Fruit fly (Drosophila melanogaster): ENCODE measurements around the gene CG34174.

Gene CG34174

DNA sequence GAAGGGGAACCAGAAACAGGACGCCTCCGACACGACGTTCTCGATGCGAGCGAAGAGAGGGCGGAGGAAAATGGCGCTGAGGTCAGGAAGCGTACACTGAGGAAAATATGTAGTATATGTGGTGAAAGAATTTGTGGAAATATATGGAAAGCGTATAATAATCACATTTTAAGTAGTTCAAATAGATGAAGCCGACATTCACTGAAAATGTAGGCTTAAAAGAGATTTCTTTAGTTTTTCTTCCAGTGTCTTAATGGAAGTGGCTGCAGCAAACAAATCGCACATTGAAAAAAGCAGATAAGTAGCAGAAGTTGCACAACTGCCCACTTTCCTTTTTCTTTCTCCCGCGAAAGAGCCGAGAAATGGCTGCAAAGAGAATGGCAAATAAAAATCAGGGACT is 35.5 kb downstream of the CG34174 start (continued):
- TF ChIP-seq Eip93F (GFP tag; optimal IDR thresholded peaks at IDR 0.05) (no peak), Lpt (GFP tag; optimal IDR thresholded peaks at IDR 0.05) (no peak), CG3919 (GFP tag; optimal IDR thresholded peaks at IDR 0.05) (peak; percentile 25), CG34406 (GFP tag; optimal IDR thresholded peaks at IDR 0.05) (no peak), CG6854 (GFP tag; optimal IDR thresholded peaks at IDR 0.05) (no peak), OdsH (GFP tag; optimal IDR thresholded peaks at IDR 0.05) (peak; percentile 13), Hr39 (GFP tag; optimal IDR thresholded peaks at IDR 0.05) (peak; percentile 10), vri (GFP tag; optimal IDR thresholded peaks at IDR 0.05) (no peak), CG8319 (GFP tag; optimal IDR thresholded peaks at IDR 0.05) (no peak), CG16779 (tag; optimal IDR thresholded peaks at IDR 0.05) (no peak), Gug (GFP tag; IDR thresholded peaks at IDR 0.05) (no peak), CG1621 (tag; optimal IDR thresholded peaks at IDR 0.05) (no peak)

DNA sequence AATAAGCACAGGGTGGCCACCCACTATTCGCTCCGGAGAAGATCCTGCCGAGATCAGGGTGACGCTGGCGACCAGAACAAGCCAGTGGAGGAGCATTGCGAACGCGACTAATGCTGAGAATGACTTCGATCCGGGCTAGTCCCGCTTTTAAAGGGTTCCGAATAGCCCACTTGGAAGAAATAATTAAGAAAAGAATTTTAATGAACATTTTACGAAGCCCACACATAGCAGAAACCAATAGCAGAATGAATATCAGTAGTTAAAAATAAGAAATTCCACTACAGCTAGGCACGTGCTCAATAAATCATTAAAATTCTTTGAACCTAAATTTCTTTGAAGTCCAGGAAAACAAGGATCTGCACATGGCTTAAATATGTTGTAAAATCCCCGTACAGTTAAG is 37.1 kb downstream of the CG34174 start, which contains the start of gene Ser12:
Gene Ser12 (minus strand): TSS at position 101 of the 400 bp plus-strand sequence.
- no peak for TF ChIP-seq CG11294 (GFP tag; IDR thresholded peaks at IDR 0.05)
- TF ChIP-seq CG15336 (GFP tag; IDR thresholded peaks at IDR 0.05) = no peak
- TF ChIP-seq eg (GFP tag; IDR thresholded peaks at IDR 0.05) = no peak
- TF ChIP-seq CG8632 (GFP tag; optimal IDR thresholded peaks at IDR 0.05) = no peak
- TF ChIP-seq CG32006 (GFP tag; optimal IDR thresholded peaks at IDR 0.05) = no peak
- no peak for TF ChIP-seq topi (GFP tag; optimal IDR thresholded peaks at IDR 0.05)
- no peak for TF ChIP-seq vri (GFP tag; optimal IDR thresholded peaks at IDR 0.05)
- TF ChIP-seq CG3919 (GFP tag; optimal IDR thresholded peaks at IDR 0.05) = no peak
- TF ChIP-seq Met (GFP tag; optimal IDR thresholded peaks at IDR 0.05) = no peak
- TF ChIP-seq CG7368 (GFP tag; optimal IDR thresholded peaks at IDR 0.05) = no peak
- TF ChIP-seq svp (GFP tag) = no peak

DNA sequence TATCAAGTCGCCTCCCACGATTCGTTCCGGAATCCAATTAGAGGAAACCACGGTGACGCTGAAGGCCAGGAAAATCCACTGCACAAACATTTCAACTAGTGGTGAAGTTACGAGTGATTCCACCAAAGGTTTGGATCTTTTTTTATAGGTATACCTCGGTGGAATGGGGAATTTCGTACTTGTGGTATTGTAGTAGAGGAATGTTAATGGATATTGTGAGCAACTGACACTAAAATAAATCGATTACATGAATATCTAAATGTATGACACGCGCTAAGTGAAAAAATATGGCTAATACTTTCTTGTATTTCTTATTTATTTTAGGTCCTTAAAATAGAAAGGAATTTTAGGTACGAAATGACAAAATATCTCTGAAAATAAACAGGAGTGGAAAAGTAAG is 38.2 kb downstream of the CG34174 start, which contains the start of gene CG17239:
Gene CG17239 (minus strand): TSS at position 101 of the 400 bp plus-strand sequence.
- TF ChIP-seq CG10669 (GFP tag; optimal IDR thresholded peaks at IDR 0.05) (no peak), Ets21C (GFP tag; optimal IDR thresholded peaks at IDR 0.05) (no peak), CG16779 (tag; optimal IDR thresholded peaks at IDR 0.05) (no peak), CG8632 (GFP tag; optimal IDR thresholded peaks at IDR 0.05) (no peak), CG11294 (GFP tag; IDR thresholded peaks at IDR 0.05) (no peak), dsx (GFP tag; optimal IDR thresholded peaks at IDR 0.05; ENCODE audit: poor library complexity, severe bottlenecking) (no peak), fd85E (GFP tag; optimal IDR thresholded peaks at IDR 0.05) (no peak), CG9139 (GFP tag; optimal IDR thresholded peaks at IDR 0.05) (no peak), salr (GFP tag; optimal IDR thresholded peaks at IDR 0.05) (no peak), lz (GFP tag; optimal IDR thresholded peaks at IDR 0.05) (no peak)

DNA sequence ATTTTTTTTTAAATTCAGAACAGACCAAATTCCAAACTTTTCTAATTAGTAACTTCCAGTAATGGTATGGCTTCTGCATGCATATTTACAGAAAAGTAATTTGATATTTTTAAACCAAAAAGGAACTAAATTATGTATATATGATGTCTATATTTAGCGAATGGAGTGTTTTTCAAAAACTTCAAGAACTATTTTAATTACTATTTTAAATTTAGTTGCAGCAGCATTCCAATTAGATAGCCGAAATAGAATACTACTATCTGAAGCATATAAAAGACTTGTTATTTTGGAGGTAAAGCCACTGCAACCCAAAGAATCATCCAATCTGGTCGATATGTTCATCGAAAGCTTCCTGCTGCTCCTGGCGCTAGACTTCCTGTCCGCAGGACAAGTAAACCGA is 38.7 kb downstream of the CG34174 start, which contains the start of gene CG17234:
Gene CG17234 (plus strand): TSS at position 301 of the 400 bp plus-strand sequence.
- TF ChIP-seq Met (GFP tag; optimal IDR thresholded peaks at IDR 0.05) (no peak), CG6808 (GFP tag; optimal IDR thresholded peaks at IDR 0.05) (no peak), CG31627 (GFP tag; optimal IDR thresholded peaks at IDR 0.05) (no peak), Gug (GFP tag; IDR thresholded peaks at IDR 0.05) (no peak), spab (GFP tag; optimal IDR thresholded peaks at IDR 0.05) (no peak), CG4318 (GFP tag; optimal IDR thresholded peaks at IDR 0.05) (no peak), achi (GFP tag; optimal IDR thresholded peaks at IDR 0.05) (no peak), CG3919 (GFP tag; optimal IDR thresholded peaks at IDR 0.05) (no peak), Blimp-1 (GFP tag; optimal IDR thresholded peaks at IDR 0.05) (no peak), Eip75B (GFP tag; optimal IDR thresholded peaks at IDR 0.05) (no peak), CG6163 (GFP tag; IDR thresholded peaks at IDR 0.05) (no peak), OdsH (GFP tag; optimal IDR thresholded peaks at IDR 0.05) (no peak), CG1621 (tag; optimal IDR thresholded peaks at IDR 0.05) (no peak), Hr38 (GFP tag; optimal IDR thresholded peaks at IDR 0.05) (no peak), vri (GFP tag; optimal IDR thresholded peaks at IDR 0.05) (no peak), pdm3 (GFP tag; optimal IDR thresholded peaks at IDR 0.05) (no peak), Lpt (GFP tag; optimal IDR thresholded peaks at IDR 0.05) (no peak), fd59A (GFP tag; optimal IDR thresholded peaks at IDR 0.05) (no peak)

Data from whole organism, prepupa.